Worm (Caenorhabditis elegans): ENCODE measurements around the gene M01B2.12.

ce11 chrV:15264131-15264530, at the start of gene M01B2.12:
- TF ChIP-seq elt-2 (tag; optimal IDR thresholded peaks at IDR 0.05) (no peak), lin-15B (tag; optimal IDR thresholded peaks at IDR 0.05) (no peak), tbx-2 (tag; optimal IDR thresholded peaks at IDR 0.05) (no peak), elt-1 (tag; optimal IDR thresholded peaks at IDR 0.05) (no peak), pqm-1 (tag; optimal IDR thresholded peaks at IDR 0.05) (no peak), ztf-11 (tag; optimal IDR thresholded peaks at IDR 0.05) (no peak), fkh-2 (tag; optimal IDR thresholded peaks at IDR 0.05) (no peak), nhr-12 (tag; optimal IDR thresholded peaks at IDR 0.05) (no peak)
